Worm (Caenorhabditis elegans) whole organism, young adult: ENCODE results near the gene alkb-7.

Experiments used
- B0261.1 ChIP-seq: sonication (generic microtip); optimal IDR thresholded peaks from 2 replicates; lab custom pipeline; 2016; ENCODE audit warnings: mild to moderate bottlenecking, missing genetic modification characterization, moderate library complexity, missing compliant biosample characterization
- B0336.3 ChIP-seq: fragments of 200-800 bp; sonication (Bioruptor generic); IDR thresholded peaks from 2 replicates; pipeline ENCODE4 v1.3.6; 2022; ENCODE audit warnings: missing genetic modification characterization, missing compliant biosample characterization
- F22D6.2 ChIP-seq: sonication (generic microtip); optimal IDR thresholded peaks from 2 replicates; lab custom pipeline; 2016; ENCODE audit warnings: mild to moderate bottlenecking, missing genetic modification characterization, missing compliant biosample characterization
- F33H1.4 ChIP-seq: fragments of 200-800 bp; sonication (Bioruptor generic); IDR thresholded peaks from 2 replicates; pipeline ENCODE4 v1.3.6; 2022; ENCODE audit warnings: missing genetic modification reagents, missing genetic modification characterization, missing compliant biosample characterization
- F52B5.7 ChIP-seq: sonication (generic microtip); optimal IDR thresholded peaks from 2 replicates; lab custom pipeline; 2016; ENCODE audit warnings: mild to moderate bottlenecking, missing genetic modification characterization, missing compliant biosample characterization
- Y53F4B.3 ChIP-seq: fragments of 200-800 bp; sonication (Bioruptor generic); IDR thresholded peaks from 2 replicates; pipeline ENCODE4 v1.3.6; 2022; ENCODE audit warnings: missing genetic modification reagents, missing genetic modification characterization, missing compliant biosample characterization
- Y53G8AR.9 ChIP-seq: fragments of 200-800 bp; sonication (Bioruptor generic); conservative IDR thresholded peaks from 2 replicates; pipeline ENCODE4 v1.3.6; 2022; ENCODE audit warnings: missing genetic modification reagents, missing genetic modification characterization, missing compliant biosample characterization
- Y56A3A.18 ChIP-seq: fragments of 200-800 bp; sonication (Bioruptor generic); IDR thresholded peaks from 2 replicates; pipeline ENCODE4 v1.3.6; 2022; ENCODE audit warnings: missing genetic modification reagents, missing genetic modification characterization, missing compliant biosample characterization
- Y95B8A.8 ChIP-seq: fragments of 200-800 bp; sonication (Bioruptor generic); IDR thresholded peaks from 2 replicates; pipeline ENCODE4 v1.3.6; 2022; ENCODE audit warnings: missing genetic modification reagents, missing genetic modification characterization, missing compliant biosample characterization
- akir-1 ChIP-seq: fragments of 200-800 bp; sonication (Bioruptor generic); optimal IDR thresholded peaks from 2 replicates; lab custom pipeline; 2018; ENCODE audit warnings: mild to moderate bottlenecking, missing genetic modification characterization, moderate library complexity, missing compliant biosample characterization
- ama-1 ChIP-seq, 3 experiments: fragments of 150-350 bp in 1 of 3; sonication (generic microtip) in 2 of 3; optimal IDR thresholded peaks; 2 replicates each; lab custom pipeline; 2014 to 2018; ENCODE audit warnings: missing biosample characterization in 2 of 3, missing genetic modification characterization in 2 of 3, missing genetic modification reagents in 2 of 3
- aptf-2 ChIP-seq: fragments of 200-800 bp; sonication (Bioruptor generic); conservative IDR thresholded peaks from 2 replicates; pipeline ENCODE4 v1.3.6; 2022; ENCODE audit warnings: missing genetic modification reagents, missing genetic modification characterization, missing compliant biosample characterization
- athp-1 ChIP-seq: sonication (generic microtip); optimal IDR thresholded peaks from 2 replicates; lab custom pipeline; 2017; ENCODE audit warnings: mild to moderate bottlenecking, missing genetic modification characterization, missing compliant biosample characterization
- attf-6 ChIP-seq: fragments of 200-800 bp; sonication (Bioruptor generic); IDR thresholded peaks from 2 replicates; pipeline ENCODE4 v1.3.6; 2022; ENCODE audit warnings: missing genetic modification reagents, missing genetic modification characterization, missing compliant biosample characterization
- bed-1 ChIP-seq: fragments of 200-800 bp; sonication (Bioruptor generic); IDR thresholded peaks from 2 replicates; pipeline ENCODE4 v1.3.6; 2022; ENCODE audit warnings: missing genetic modification reagents, missing genetic modification characterization, missing compliant biosample characterization
- cebp-1 ChIP-seq, 2 experiments: fragments of 200-800 bp in 1 of 2; sonication (Bioruptor generic) in 1 of 2; sonication (generic microtip) in 1 of 2; IDR thresholded peaks in 1 of 2; optimal IDR thresholded peaks in 1 of 2; 2 replicates each; pipeline versions ENCODE4 v1.3.6 to Lab custom; 2017 to 2022; ENCODE audit warnings: missing compliant biosample characterization in 2 of 2, missing genetic modification characterization in 2 of 2, mild to moderate bottlenecking in 1 of 2, missing genetic modification reagents in 1 of 2, moderate library complexity in 1 of 2
- cebp-2 ChIP-seq: fragments of 200-800 bp; sonication (Bioruptor generic); IDR thresholded peaks from 2 replicates; pipeline ENCODE4 v1.3.6; 2022; ENCODE audit warnings: missing genetic modification characterization, missing compliant biosample characterization
- ceh-100 ChIP-seq: fragments of 200-800 bp; sonication (Bioruptor generic); IDR thresholded peaks from 2 replicates; pipeline ENCODE4 v1.3.6; 2022; ENCODE audit warnings: missing genetic modification reagents, missing genetic modification characterization, missing compliant biosample characterization
- ceh-27 ChIP-seq: fragments of 200-800 bp; sonication (Bioruptor generic); optimal IDR thresholded peaks from 2 replicates; lab custom pipeline; 2018; ENCODE audit warnings: mild to moderate bottlenecking, missing genetic modification characterization, moderate library complexity, missing compliant biosample characterization
- ceh-79 ChIP-seq: sonication (generic microtip); optimal IDR thresholded peaks from 2 replicates; lab custom pipeline; 2017; ENCODE audit warnings: mild to moderate bottlenecking, missing genetic modification characterization, missing compliant biosample characterization
- dox-1 ChIP-seq: fragments of 200-800 bp; sonication (Bioruptor generic); IDR thresholded peaks from 2 replicates; pipeline ENCODE4 v1.3.6; 2022; ENCODE audit warnings: missing genetic modification reagents, missing genetic modification characterization, missing compliant biosample characterization
- egrh-3 ChIP-seq: fragments of 200-800 bp; sonication (Bioruptor generic); IDR thresholded peaks from 2 replicates; pipeline ENCODE4 v1.3.6; 2022; ENCODE audit warnings: missing genetic modification reagents, missing genetic modification characterization, missing compliant biosample characterization
- hmg-1.2 ChIP-seq: fragments of 200-800 bp; sonication (Bioruptor generic); IDR thresholded peaks from 2 replicates; pipeline ENCODE4 v1.3.6; 2022; ENCODE audit warnings: missing genetic modification reagents, missing genetic modification characterization, missing compliant biosample characterization
- hmg-20 ChIP-seq: fragments of 200-800 bp; sonication (Bioruptor generic); IDR thresholded peaks from 2 replicates; pipeline ENCODE4 v1.3.6; 2022; ENCODE audit warnings: missing genetic modification reagents, missing genetic modification characterization, missing compliant biosample characterization
- hsf-1 ChIP-seq: fragments of 200-800 bp; sonication (Bioruptor generic); IDR thresholded peaks from 2 replicates; pipeline ENCODE4 v1.3.6; 2022; ENCODE audit warnings: missing genetic modification reagents, missing genetic modification characterization, missing compliant biosample characterization
- lin-40 ChIP-seq: sonication (generic microtip); optimal IDR thresholded peaks from 2 replicates; lab custom pipeline; 2016; ENCODE audit warnings: missing genetic modification characterization, mild to moderate bottlenecking, missing compliant biosample characterization, missing genotype, missing genetic modification reagents
- lin-54 ChIP-seq: fragments of 200-800 bp; sonication (Bioruptor generic); optimal IDR thresholded peaks from 2 replicates; lab custom pipeline; 2018; ENCODE audit warnings: mild to moderate bottlenecking, missing genetic modification characterization, missing compliant biosample characterization
- lir-1 ChIP-seq: fragments of 200-800 bp; sonication (Bioruptor generic); conservative IDR thresholded peaks from 2 replicates; pipeline ENCODE4 v1.3.6; 2022; ENCODE audit warnings: missing genetic modification reagents, missing genetic modification characterization, missing compliant biosample characterization
- lsl-1 ChIP-seq: fragments of 200-800 bp; sonication (Bioruptor generic); optimal IDR thresholded peaks from 2 replicates; lab custom pipeline; 2018; ENCODE audit warnings: mild to moderate bottlenecking, missing genetic modification characterization, moderate library complexity, missing compliant biosample characterization
- mcd-1 ChIP-seq: fragments of 200-800 bp; sonication (Bioruptor generic); IDR thresholded peaks from 2 replicates; pipeline ENCODE4 v1.3.6; 2022; ENCODE audit warnings: missing genetic modification reagents, missing genetic modification characterization, missing compliant biosample characterization
- mel-28 ChIP-seq: sonication (generic microtip); optimal IDR thresholded peaks from 2 replicates; lab custom pipeline; 2016; ENCODE audit warnings: borderline replicate concordance, mild to moderate bottlenecking, missing genetic modification characterization, missing compliant biosample characterization
- mxl-1 ChIP-seq: sonication (generic microtip); optimal IDR thresholded peaks from 2 replicates; lab custom pipeline; 2016; ENCODE audit warnings: missing genetic modification characterization, missing compliant biosample characterization
- nfyb-1 ChIP-seq: fragments of 200-800 bp; sonication (Bioruptor generic); IDR thresholded peaks from 2 replicates; pipeline ENCODE4 v1.3.6; 2022; ENCODE audit warnings: missing genetic modification reagents, missing genetic modification characterization, missing compliant biosample characterization
- nhr-90 ChIP-seq: sonication (generic microtip); optimal IDR thresholded peaks from 2 replicates; lab custom pipeline; 2016; ENCODE audit warnings: missing genotype, mild to moderate bottlenecking, missing genetic modification characterization, missing compliant biosample characterization
- pbrm-1 ChIP-seq: fragments of 200-800 bp; sonication (Bioruptor generic); IDR thresholded peaks from 2 replicates; pipeline ENCODE4 v1.3.6; 2022; ENCODE audit warnings: missing genetic modification reagents, missing genetic modification characterization, missing compliant biosample characterization
- pha-4 ChIP-seq: fragments of 150-350 bp; sonication (generic microtip); optimal IDR thresholded peaks from 2 replicates; lab custom pipeline; 2014; ENCODE audit warnings: missing biosample characterization, missing genetic modification reagents, missing genetic modification characterization
- rcor-1 ChIP-seq: fragments of 200-800 bp; sonication (Bioruptor generic); IDR thresholded peaks from 2 replicates; pipeline ENCODE4 v1.3.6; 2022; ENCODE audit warnings: missing genetic modification reagents, missing genetic modification characterization, missing compliant biosample characterization
- rec-8 ChIP-seq, 2 experiments: sonication (generic microtip); optimal IDR thresholded peaks; 2 replicates each; lab custom pipeline; 2016; ENCODE audit warnings: mild to moderate bottlenecking in 2 of 2, missing genetic modification characterization in 2 of 2, missing genetic modification reagents in 2 of 2, missing genotype in 2 of 2, missing biosample characterization in 1 of 2, missing compliant biosample characterization in 1 of 2, moderate library complexity in 1 of 2
- repo-1 ChIP-seq: sonication (generic microtip); optimal IDR thresholded peaks from 2 replicates; lab custom pipeline; 2017; ENCODE audit warnings: mild to moderate bottlenecking, missing genetic modification characterization, missing compliant biosample characterization
- sea-2 ChIP-seq: fragments of 200-800 bp; sonication (Bioruptor generic); IDR thresholded peaks from 2 replicates; pipeline ENCODE4 v1.3.6; 2022; ENCODE audit warnings: missing genetic modification characterization, missing compliant biosample characterization
- somi-1 ChIP-seq: fragments of 200-800 bp; sonication (Bioruptor generic); optimal IDR thresholded peaks from 2 replicates; lab custom pipeline; 2018; ENCODE audit warnings: mild to moderate bottlenecking, missing genetic modification characterization, missing compliant biosample characterization
- tbp1 ChIP-seq: fragments of 200-800 bp; sonication (Bioruptor generic); optimal IDR thresholded peaks from 2 replicates; lab custom pipeline; 2018; ENCODE audit warnings: mild to moderate bottlenecking, missing genetic modification characterization, missing compliant biosample characterization
- tlf-1 ChIP-seq: fragments of 200-800 bp; sonication (Bioruptor generic); optimal IDR thresholded peaks from 2 replicates; lab custom pipeline; 2018; ENCODE audit warnings: mild to moderate bottlenecking, missing genetic modification characterization, missing compliant biosample characterization
- xnd-1 ChIP-seq: sonication (generic microtip); optimal IDR thresholded peaks from 2 replicates; lab custom pipeline; 2016; ENCODE audit warnings: missing genotype, missing genetic modification reagents, missing genetic modification characterization, missing compliant biosample characterization
- ztf-18 ChIP-seq: sonication (generic microtip); optimal IDR thresholded peaks from 2 replicates; lab custom pipeline; 2016; ENCODE audit warnings: missing genotype, mild to moderate bottlenecking, missing genetic modification characterization, missing compliant biosample characterization
- ztf-25 ChIP-seq: fragments of 200-800 bp; sonication (Bioruptor generic); IDR thresholded peaks from 2 replicates; pipeline ENCODE4 v1.3.6; 2022; ENCODE audit warnings: missing genetic modification reagents, missing genetic modification characterization, missing compliant biosample characterization
- ztf-28 ChIP-seq: fragments of 200-800 bp; sonication (Bioruptor generic); IDR thresholded peaks from 2 replicates; pipeline ENCODE4 v1.3.6; 2022; ENCODE audit warnings: missing genetic modification reagents, missing genetic modification characterization, missing compliant biosample characterization

The alkb-7 gene

DNA sequence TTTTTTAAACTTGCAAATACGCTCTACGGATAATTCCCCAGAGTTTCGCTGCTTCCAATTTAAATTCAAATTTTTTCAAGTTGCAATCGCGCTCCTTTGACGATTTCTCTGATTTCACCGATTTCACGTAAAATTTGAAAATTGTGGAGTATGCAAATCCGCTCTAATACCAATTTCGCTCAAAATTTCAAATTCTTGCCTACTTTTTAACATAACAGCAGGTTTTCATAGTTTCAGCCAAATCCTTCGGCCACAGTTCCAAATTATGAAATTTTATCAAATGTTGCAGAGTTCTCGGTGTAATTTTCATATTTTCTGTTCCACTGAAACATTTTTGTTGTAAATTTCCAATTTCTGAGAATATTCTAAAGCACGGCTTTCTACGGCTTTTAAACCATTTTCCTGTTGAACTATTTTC is at the start of gene alkb-7:
alkb-7 (minus strand) TSS at position 323 of the 418 bp plus-strand sequence.
- TF ChIP-seq Y53F4B.3 (GFP tag; lab: Robert Waterston, UW) (no peak), tbp1 (GFP tag; lab: Kevin White, UChicago) (peak; percentile 6), rec-8 (tag; optimal IDR thresholded peaks at IDR 0.05; lab: Kevin White, UChicago) (no peak), egrh-3 (no peak), mxl-1 (tag; lab: Kevin White, UChicago) (no peak), B0336.3 (GFP tag; lab: Robert Waterston, UW) (peak; percentile 59; the same call in 1 of the 2 replicates), ztf-25 (GFP tag; lab: Robert Waterston, UW) (no peak), B0261.1 (tag; lab: Kevin White, UChicago) (no peak), tlf-1 (GFP tag; lab: Kevin White, UChicago) (no peak), cebp-2 (GFP tag; lab: Robert Waterston, UW) (0 out of 2 replicates have a peak, but pooled peaks have one; percentile 26), akir-1 (GFP tag; lab: Kevin White, UChicago) (no peak), dox-1 (peak; percentile 33; the same call in 1 of the 2 replicates), ceh-27 (GFP tag; lab: Kevin White, UChicago) (no peak), ztf-18 (no peak), ceh-100 (GFP tag; lab: Robert Waterston, UW) (no peak), lin-54 (GFP tag; lab: Kevin White, UChicago) (peak; percentile 40), F52B5.7 (tag; lab: Kevin White, UChicago) (peak; percentile 27), F22D6.2 (no peak), aptf-2 (GFP tag; lab: Robert Waterston, UW) (no peak), ztf-28 (GFP tag; lab: Robert Waterston, UW) (no peak), nfyb-1 (peak; percentile 62; the same call in 1 of the 2 replicates), athp-1 (tag; lab: Kevin White, UChicago) (peak; percentile 3), mcd-1 (GFP tag; lab: Robert Waterston, UW) (peak; percentile 50), lin-40 (tag; lab: Kevin White, UChicago) (peak; percentile 2), somi-1 (GFP tag; lab: Kevin White, UChicago) (peak; percentile 30), xnd-1 (tag; lab: Kevin White, UChicago) (no peak), Y95B8A.8 (GFP tag; lab: Robert Waterston, UW) (peak; percentile 10; the same call in 1 of the 2 replicates), sea-2 (no peak), mel-28 (tag; lab: Kevin White, UChicago) (no peak), hsf-1 (GFP tag; lab: Robert Waterston, UW) (peak; percentile 32; the same call in 1 of the 2 replicates), bed-1 (GFP tag; lab: Robert Waterston, UW) (no peak), hmg-1.2 (0 out of 2 replicates have a peak, but pooled peaks have one; percentile 4), ama-1 (optimal IDR thresholded peaks at IDR 0.05; lab: Kevin White, UChicago) (no peak), ama-1 (GFP tag; optimal IDR thresholded peaks at IDR 0.05; lab: Kevin White, UChicago) (peak; percentile 8 to 70), lir-1 (GFP tag; lab: Robert Waterston, UW) (no peak), ceh-79 (tag; lab: Kevin White, UChicago) (no peak), rcor-1 (GFP tag; lab: Robert Waterston, UW) (no peak), F33H1.4 (peak; percentile 6; the same call in 1 of the 2 replicates), nhr-90 (no peak), hmg-20 (GFP tag; lab: Robert Waterston, UW) (no peak), repo-1 (tag; lab: Kevin White, UChicago) (peak; percentile 38), pbrm-1 (no peak; the same call in none of the 2 replicates), cebp-1 (GFP tag; IDR thresholded peaks at IDR 0.05; lab: Robert Waterston, UW) (peak; percentile 50; the same call in 1 of the 2 replicates), cebp-1 (tag; optimal IDR thresholded peaks at IDR 0.05; lab: Kevin White, UChicago) (peak; percentile 84), lsl-1 (GFP tag; lab: Kevin White, UChicago) (no peak), attf-6 (GFP tag; lab: Robert Waterston, UW) (0 out of 2 replicates have a peak, but pooled peaks have one; percentile 19), Y56A3A.18 (GFP tag; lab: Robert Waterston, UW) (no peak), pha-4 (tag; lab: Kevin White, UChicago) (no peak), Y53G8AR.9 (GFP tag; lab: Robert Waterston, UW) (0 out of 2 replicates have a peak, but pooled peaks have one; percentile 11)
